Worm (Caenorhabditis elegans): ENCODE results near the gene srsx-18.

srsx-18 gene

DNA sequence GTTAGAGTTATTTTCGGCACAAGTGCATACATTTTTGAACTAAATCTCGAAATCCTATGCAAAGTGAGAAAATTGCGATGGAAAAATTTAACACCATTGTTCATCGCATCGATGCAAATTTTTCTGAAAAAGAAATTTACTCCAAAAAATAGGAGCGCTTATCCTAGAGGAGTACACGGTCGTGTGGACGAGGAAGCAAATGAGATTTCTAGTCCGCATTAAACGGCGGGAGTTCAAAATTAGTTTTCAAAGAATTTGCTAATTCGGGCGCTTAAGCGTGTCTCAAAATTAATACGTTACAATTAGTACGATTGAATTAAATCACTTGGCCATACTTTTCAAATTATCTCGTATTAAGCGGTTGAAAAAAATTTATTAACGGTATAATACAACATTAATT, 4.6 kb upstream of the srsx-18 start, which contains the start of gene lrpr-1 (continued):
- TF ChIP-seq hpl-2 (GFP tag; optimal IDR thresholded peaks at IDR 0.05) (no peak), ceh-90 (tag; optimal IDR thresholded peaks at IDR 0.05) (peak; percentile 99), jun-1 (tag; optimal IDR thresholded peaks at IDR 0.05) (peak; percentile 57), lir-3 (tag; optimal IDR thresholded peaks at IDR 0.05; ENCODE audit: poor library complexity) (peak; percentile 98), nhr-90 (tag; optimal IDR thresholded peaks at IDR 0.05; ENCODE audit: poor library complexity) (peak; percentile 97), blmp-1 (tag; optimal IDR thresholded peaks at IDR 0.05) (peak; percentile 57), grh-1 (GFP tag; IDR thresholded peaks at IDR 0.05) (peak; percentile 88), unc-86 (tag; optimal IDR thresholded peaks at IDR 0.05) (peak; percentile 86), hlh-17 (GFP tag; optimal IDR thresholded peaks at IDR 0.05; ENCODE audit: borderline replicate concordance) (peak; percentile 71), pax-3 (tag; optimal IDR thresholded peaks at IDR 0.05) (peak; percentile 97), tlp-1 (tag; optimal IDR thresholded peaks at IDR 0.05) (no peak), egl-27 (tag; optimal IDR thresholded peaks at IDR 0.05) (no peak), elt-3 (tag; optimal IDR thresholded peaks at IDR 0.05) (peak in 2 of 6 experiments; percentile 16 to 35), fkh-10 (GFP tag; optimal IDR thresholded peaks at IDR 0.05) (peak; percentile 24), zag-1 (tag; optimal IDR thresholded peaks at IDR 0.05) (no peak), unc-130 (tag; optimal IDR thresholded peaks at IDR 0.05) (no peak), unc-98 (GFP tag; IDR thresholded peaks at IDR 0.05) (peak; percentile 92), ztf-4 (tag; optimal IDR thresholded peaks at IDR 0.05) (no peak), mep-1 (tag; optimal IDR thresholded peaks at IDR 0.05) (peak; percentile 72), sptf-1 (tag; optimal IDR thresholded peaks at IDR 0.05) (no peak), ceh-82 (tag; optimal IDR thresholded peaks at IDR 0.05) (peak; percentile 71 to 82 (median 78)), lin-13 (GFP tag; optimal IDR thresholded peaks at IDR 0.05) (peak; percentile 71), efl-1 (optimal IDR thresholded peaks at IDR 0.05) (peak; percentile 99), efl-1 (GFP tag; optimal IDR thresholded peaks at IDR 0.05 in 1 of 2) (peak; percentile 98 to 100), dsc-1 (tag; optimal IDR thresholded peaks at IDR 0.05) (peak; percentile 98), nhr-84 (tag; optimal IDR thresholded peaks at IDR 0.05) (no peak), sup-37 (GFP tag; optimal IDR thresholded peaks at IDR 0.05) (peak; percentile 75), C04F5.9 (tag; optimal IDR thresholded peaks at IDR 0.05) (peak; percentile 94), elt-2 (tag; optimal IDR thresholded peaks at IDR 0.05) (peak; percentile 89), mef-2 (tag; optimal IDR thresholded peaks at IDR 0.05) (no peak), lin-39 (tag; optimal IDR thresholded peaks at IDR 0.05) (peak; percentile 69), snpc-4 (tag; optimal IDR thresholded peaks at IDR 0.05) (peak; percentile 59), fkh-4 (tag; optimal IDR thresholded peaks at IDR 0.05; ENCODE audit: borderline replicate concordance) (peak; percentile 100), fkh-8 (tag; optimal IDR thresholded peaks at IDR 0.05) (peak; percentile 86), ama-1 (optimal IDR thresholded peaks at IDR 0.05) (no peak), nhr-28 (tag; optimal IDR thresholded peaks at IDR 0.05) (no peak)

DNA sequence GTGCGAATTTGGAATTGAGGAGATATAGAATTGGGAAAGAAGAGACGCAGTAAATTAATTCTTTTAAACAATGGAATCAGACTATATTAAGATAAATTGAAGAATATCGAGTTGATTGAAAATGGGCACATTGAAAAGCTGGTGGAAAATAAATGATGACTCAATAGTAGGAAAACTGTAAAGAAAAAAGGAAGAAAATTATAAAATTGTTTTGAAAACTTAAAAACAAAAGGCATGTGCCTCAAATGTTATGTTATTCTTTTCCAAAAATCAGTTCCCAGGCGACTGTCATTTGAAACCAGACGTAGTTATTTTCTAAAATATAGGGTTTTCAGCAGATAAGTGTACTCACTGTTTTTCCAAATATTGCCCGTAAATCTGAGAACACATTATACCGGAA, 2.4 kb upstream of the srsx-18 start, which contains the start of gene C04E6.12:
C04E6.12 (minus strand) TSS at position 101 of the 400 bp plus-strand sequence.
- TF ChIP-seq hlh-4 (tag; optimal IDR thresholded peaks at IDR 0.05) (no peak), irx-1 (tag; optimal IDR thresholded peaks at IDR 0.05) (no peak), aha-1 (tag; optimal IDR thresholded peaks at IDR 0.05) (no peak), ces-1 (GFP tag; optimal IDR thresholded peaks at IDR 0.05) (no peak), tlp-1 (tag; optimal IDR thresholded peaks at IDR 0.05) (no peak), ceh-82 (tag; optimal IDR thresholded peaks at IDR 0.05) (no peak), nhr-28 (tag; optimal IDR thresholded peaks at IDR 0.05) (no peak), aly-2 (tag; optimal IDR thresholded peaks at IDR 0.05) (no peak), xbp-1 (tag; optimal IDR thresholded peaks at IDR 0.05) (no peak), nhr-12 (tag; optimal IDR thresholded peaks at IDR 0.05) (no peak), zip-4 (GFP tag; optimal IDR thresholded peaks at IDR 0.05) (no peak), ztf-4 (tag; optimal IDR thresholded peaks at IDR 0.05) (no peak), sox-4 (tag; optimal IDR thresholded peaks at IDR 0.05) (no peak), pag-3 (tag; optimal IDR thresholded peaks at IDR 0.05; ENCODE audit: borderline replicate concordance, insufficient read depth) (no peak)

All from whole organism, L1 larva.